Fruit fly (Drosophila melanogaster): ENCODE results near the gene CG16812.

dm6 chr2L:13176701-13177249 lies 45.6 kb upstream of the CG16812 start, which contains the start of the genes Sfmbt and CG5439:
- TF ChIP-seq cnc (optimal IDR thresholded peaks at IDR 0.05) (peak in 1 of 2 experiments; percentile 80), Hr96 (GFP tag; optimal IDR thresholded peaks at IDR 0.05) (peak; percentile 88), CG1620 (GFP tag; optimal IDR thresholded peaks at IDR 0.05) (peak; percentile 91), cic (GFP tag; optimal IDR thresholded peaks at IDR 0.05) (peak; percentile 57), toe (GFP tag; optimal IDR thresholded peaks at IDR 0.05) (peak; percentile 95), kay (GFP tag; ENCODE audit: borderline replicate concordance) (no peak), Clk (GFP tag; optimal IDR thresholded peaks at IDR 0.05) (peak; percentile 88), CG11617 (GFP tag; optimal IDR thresholded peaks at IDR 0.05) (peak; percentile 88), Mnt (GFP tag; optimal IDR thresholded peaks at IDR 0.05) (peak; percentile 81)
